Fruit fly (Drosophila melanogaster) whole organism, embryonic: Measurements from ENCODE around the gene rno.

Source experiments
- CG11093 ChIP-seq: fragments of 200-800 bp; sonication (Bioruptor generic); IDR thresholded peaks from 3 replicates; pipeline ENCODE4 v1.3.6; 2022; ENCODE audit warnings: missing biosample characterization, missing genetic modification characterization
- CG11723 ChIP-seq: fragments of 200-800 bp; sonication (Bioruptor generic); optimal IDR thresholded peaks from 2 replicates; lab custom pipeline; 2017; ENCODE audit warnings: missing biosample characterization, mild to moderate bottlenecking, missing genetic modification characterization
- CG13775 ChIP-seq: fragments of 200-800 bp; sonication (Bioruptor generic); optimal IDR thresholded peaks from 3 replicates; lab custom pipeline; 2017; ENCODE audit warnings: missing biosample characterization, mild to moderate bottlenecking, missing genetic modification characterization
- CG13894 ChIP-seq: fragments of 200-800 bp; sonication (Bioruptor generic); optimal IDR thresholded peaks from 3 replicates; lab custom pipeline; 2018; ENCODE audit warnings: missing biosample characterization, mild to moderate bottlenecking, missing genetic modification characterization, moderate library complexity
- CG14710 ChIP-seq: fragments of 200-800 bp; sonication (Bioruptor generic); optimal IDR thresholded peaks from 3 replicates; lab custom pipeline; 2019; ENCODE audit warnings: missing biosample characterization, mild to moderate bottlenecking, missing genetic modification characterization, moderate library complexity
- CG14965 ChIP-seq: fragments of 200-800 bp; sonication (Bioruptor generic); optimal IDR thresholded peaks from 2 replicates; lab custom pipeline; 2016; ENCODE audit warnings: missing biosample characterization, missing genetic modification characterization, borderline replicate concordance
- CG15514 ChIP-seq: fragments of 200-800 bp; sonication (Bioruptor generic); optimal IDR thresholded peaks from 3 replicates; lab custom pipeline; 2017; ENCODE audit warnings: missing biosample characterization, missing genetic modification characterization, mild to moderate bottlenecking, moderate library complexity, missing genetic modification reagents
- CG15601 ChIP-seq: fragments of 200-800 bp; sonication (Bioruptor generic); optimal IDR thresholded peaks from 3 replicates; lab custom pipeline; 2019; ENCODE audit warnings: missing biosample characterization, mild to moderate bottlenecking, missing genetic modification characterization, moderate library complexity
- CG1603 ChIP-seq: fragments of 200-800 bp; sonication (Bioruptor generic); optimal IDR thresholded peaks from 2 replicates; lab custom pipeline; 2019; ENCODE audit warnings: missing biosample characterization, mild to moderate bottlenecking, missing genetic modification characterization, moderate library complexity
- CG16813 ChIP-seq: fragments of 200-800 bp; sonication (Bioruptor generic); IDR thresholded peaks from 3 replicates; pipeline ENCODE4 v1.3.6; 2022; ENCODE audit warnings: missing biosample characterization, missing genetic modification characterization; ENCODE audit not compliant: partially characterized antibody
- CG17186 ChIP-seq: fragments of 200-800 bp; sonication (Bioruptor generic); optimal IDR thresholded peaks from 3 replicates; lab custom pipeline; 2017; ENCODE audit warnings: missing biosample characterization, missing genetic modification reagents, missing genetic modification characterization
- CG17328 ChIP-seq: fragments of 200-800 bp; sonication (Bioruptor generic); IDR thresholded peaks from 2 replicates; pipeline ENCODE4 v1.3.6; 2022; ENCODE audit warnings: missing biosample characterization, missing genetic modification characterization
- CG18599 ChIP-seq: fragments of 200-800 bp; sonication (Bioruptor generic); optimal IDR thresholded peaks from 3 replicates; lab custom pipeline; 2017; ENCODE audit warnings: missing biosample characterization, missing genetic modification characterization, mild to moderate bottlenecking, moderate library complexity, missing genetic modification reagents
- CG2678 ChIP-seq: fragments of 200-800 bp; sonication (Bioruptor generic); optimal IDR thresholded peaks from 3 replicates; lab custom pipeline; 2019; ENCODE audit warnings: missing biosample characterization, mild to moderate bottlenecking, missing genetic modification characterization, moderate library complexity
- CG32532 ChIP-seq: fragments of 200-800 bp; sonication (Bioruptor generic); IDR thresholded peaks from 2 replicates; pipeline ENCODE4 v1.3.6; 2022; ENCODE audit warnings: missing biosample characterization, missing genetic modification characterization
- CG6254 ChIP-seq: fragments of 200-800 bp; sonication (Bioruptor generic); optimal IDR thresholded peaks from 3 replicates; lab custom pipeline; 2017; ENCODE audit warnings: mild to moderate bottlenecking, missing biosample characterization, missing genetic modification reagents, missing genetic modification characterization
- CG6765 ChIP-seq: fragments of 200-800 bp; sonication (Bioruptor generic); optimal IDR thresholded peaks from 3 replicates; lab custom pipeline; 2017; ENCODE audit warnings: missing biosample characterization, mild to moderate bottlenecking, missing genetic modification characterization
- CG7987 ChIP-seq: fragments of 200-800 bp; sonication (Bioruptor generic); optimal IDR thresholded peaks from 2 replicates; lab custom pipeline; 2018; ENCODE audit warnings: missing biosample characterization, mild to moderate bottlenecking, missing genetic modification characterization, moderate library complexity
- CG9437 ChIP-seq: fragments of 200-800 bp; sonication (Bioruptor generic); optimal IDR thresholded peaks from 2 replicates; lab custom pipeline; 2018; ENCODE audit warnings: missing biosample characterization, mild to moderate bottlenecking, missing genetic modification characterization
- CoRest ChIP-seq: fragments of 200-800 bp; sonication (Bioruptor generic); optimal IDR thresholded peaks from 3 replicates; lab custom pipeline; 2018; ENCODE audit warnings: missing biosample characterization, mild to moderate bottlenecking, missing genetic modification characterization, moderate library complexity
- D19A ChIP-seq: fragments of 200-800 bp; optimal IDR thresholded peaks from 3 replicates; lab custom pipeline; 2019; ENCODE audit warnings: missing biosample characterization, mild to moderate bottlenecking, missing genetic modification characterization, moderate library complexity
- Dp ChIP-seq: fragments of 200-800 bp; sonication (Bioruptor generic); optimal IDR thresholded peaks from 2 replicates; lab custom pipeline; 2018; ENCODE audit warnings: missing biosample characterization, mild to moderate bottlenecking, missing genetic modification characterization, moderate library complexity
- E2f2 ChIP-seq: fragments of 200-800 bp; sonication (Bioruptor generic); IDR thresholded peaks from 2 replicates; pipeline ENCODE4 v1.3.6; 2022; ENCODE audit warnings: missing biosample characterization, missing genetic modification characterization
- ERR ChIP-seq: fragments of 200-800 bp; sonication (Bioruptor generic); optimal IDR thresholded peaks from 2 replicates; lab custom pipeline; 2016; ENCODE audit warnings: missing biosample characterization, missing genetic modification characterization
- HLHmδ ChIP-seq: fragments of 200-800 bp; sonication (Bioruptor generic); optimal IDR thresholded peaks from 2 replicates; lab custom pipeline; 2018; ENCODE audit warnings: missing biosample characterization, mild to moderate bottlenecking, missing genetic modification characterization, moderate library complexity
- Myb ChIP-seq: fragments of 200-800 bp; sonication (Bioruptor generic); optimal IDR thresholded peaks from 2 replicates; lab custom pipeline; 2016; ENCODE audit warnings: missing biosample characterization, missing genetic modification characterization
- Oli ChIP-seq: fragments of 200-800 bp; sonication (Bioruptor generic); optimal IDR thresholded peaks from 2 replicates; lab custom pipeline; 2018; ENCODE audit warnings: missing biosample characterization, mild to moderate bottlenecking, missing genetic modification characterization, moderate library complexity
- Spps ChIP-seq: fragments of 200-800 bp; sonication (Bioruptor generic); optimal IDR thresholded peaks from 2 replicates; lab custom pipeline; 2018; ENCODE audit warnings: missing biosample characterization, mild to moderate bottlenecking, missing genetic modification characterization
- amos ChIP-seq: fragments of 200-800 bp; sonication (Bioruptor generic); IDR thresholded peaks from 2 replicates; pipeline ENCODE4 v1.3.6; 2022; ENCODE audit warnings: missing biosample characterization, missing genetic modification characterization; ENCODE audit not compliant: partially characterized antibody
- bab2 ChIP-seq: fragments of 200-800 bp; sonication (Bioruptor generic); optimal IDR thresholded peaks from 2 replicates; lab custom pipeline; 2016; ENCODE audit warnings: missing biosample characterization, missing genetic modification characterization
- bbx ChIP-seq: fragments of 200-800 bp; sonication (Bioruptor generic); IDR thresholded peaks from 2 replicates; pipeline ENCODE4 v1.3.6; 2022; ENCODE audit warnings: missing biosample characterization, missing genetic modification characterization; ENCODE audit not compliant: partially characterized antibody
- da ChIP-seq: fragments of 200-800 bp; sonication (Bioruptor generic); optimal IDR thresholded peaks from 2 replicates; lab custom pipeline; 2016; ENCODE audit warnings: missing biosample characterization, missing genetic modification characterization
- dimm ChIP-seq: fragments of 200-800 bp; sonication (Bioruptor generic); IDR thresholded peaks from 2 replicates; pipeline ENCODE4 v1.3.6; 2022; ENCODE audit warnings: missing biosample characterization, missing genetic modification characterization
- disco-r ChIP-seq: fragments of 200-800 bp; sonication (Bioruptor generic); optimal IDR thresholded peaks from 2 replicates; lab custom pipeline; 2016; ENCODE audit warnings: missing biosample characterization, missing genetic modification characterization
- ham ChIP-seq: fragments of 200-800 bp; sonication (Bioruptor generic); IDR thresholded peaks from 2 replicates; pipeline ENCODE4 v1.3.6; 2022; ENCODE audit warnings: missing biosample characterization, missing genetic modification characterization
- hkb ChIP-seq, 2 experiments: fragments of 200-800 bp in 1 of 2; fragments of >200 bp in 1 of 2; sonication (Bioruptor generic) in 1 of 2; IDR thresholded peaks in 1 of 2; optimal IDR thresholded peaks in 1 of 2; 2 replicates each; pipeline versions ENCODE4 v1.3.6 to Lab custom; 2017 to 2022; ENCODE audit warnings: missing biosample characterization in 1 of 2, missing genetic modification characterization in 1 of 2
- knrl ChIP-seq: fragments of 200-800 bp; sonication (Bioruptor generic); IDR thresholded peaks from 3 replicates; pipeline ENCODE4 v1.3.6; 2022; ENCODE audit warnings: missing biosample characterization, missing genetic modification characterization; ENCODE audit not compliant: partially characterized antibody
- lbe ChIP-seq: fragments of 200-800 bp; sonication (Bioruptor generic); optimal IDR thresholded peaks from 2 replicates; lab custom pipeline; 2016; ENCODE audit warnings: missing biosample characterization, mild to moderate bottlenecking, missing genetic modification characterization
- lmd ChIP-seq: fragments of 200-800 bp; sonication (Bioruptor generic); IDR thresholded peaks from 2 replicates; pipeline ENCODE4 v1.3.6; 2022; ENCODE audit warnings: missing biosample characterization, missing genetic modification characterization
- mld ChIP-seq: fragments of 200-800 bp; sonication (Bioruptor generic); IDR thresholded peaks from 3 replicates; pipeline ENCODE4 v1.3.6; 2022; ENCODE audit warnings: missing biosample characterization, missing genetic modification characterization; ENCODE audit not compliant: partially characterized antibody
- nerfin-2 ChIP-seq: fragments of 200-800 bp; sonication (Bioruptor generic); IDR thresholded peaks from 2 replicates; pipeline ENCODE4 v1.3.6; 2022; ENCODE audit warnings: missing biosample characterization, missing genetic modification characterization; ENCODE audit not compliant: partially characterized antibody
- onecut ChIP-seq: fragments of 200-800 bp; sonication (Bioruptor generic); IDR thresholded peaks from 2 replicates; pipeline ENCODE4 v1.3.6; 2022; ENCODE audit warnings: missing biosample characterization, missing genetic modification characterization
- pnt ChIP-seq: fragments of 200-800 bp; sonication (Bioruptor generic); optimal IDR thresholded peaks from 3 replicates; lab custom pipeline; 2016; ENCODE audit warnings: missing biosample characterization, missing genetic modification characterization
- psq ChIP-seq: fragments of 200-800 bp; sonication (Bioruptor generic); optimal IDR thresholded peaks from 2 replicates; lab custom pipeline; 2017; ENCODE audit warnings: missing biosample characterization, missing genetic modification characterization
- sc ChIP-seq, 3 experiments: fragments of >200 bp in 2 of 3; fragments of 200-800 bp in 1 of 3; sonication (Bioruptor generic) in 1 of 3; optimal IDR thresholded peaks; 2 replicates in 2 of 3; 3 replicates in 1 of 3; lab custom pipeline; 2017; ENCODE audit warnings: mild to moderate bottlenecking in 1 of 3, missing biosample characterization in 1 of 3, missing genetic modification characterization in 1 of 3, missing genetic modification reagents in 1 of 3
- stc ChIP-seq: fragments of 200-800 bp; sonication (Bioruptor generic); IDR thresholded peaks from 2 replicates; pipeline ENCODE4 v1.3.6; 2022; ENCODE audit warnings: missing biosample characterization, missing genetic modification characterization
- trem ChIP-seq: fragments of 200-800 bp; optimal IDR thresholded peaks from 3 replicates; lab custom pipeline; 2019; ENCODE audit warnings: missing biosample characterization, mild to moderate bottlenecking, missing genetic modification characterization, moderate library complexity
- unc-4 ChIP-seq: fragments of 200-800 bp; sonication (Bioruptor generic); IDR thresholded peaks from 2 replicates; pipeline ENCODE4 v1.3.6; 2022; ENCODE audit warnings: missing biosample characterization, missing genetic modification characterization; ENCODE audit not compliant: partially characterized antibody
- vfl ChIP-seq: fragments of 200-800 bp; sonication (Bioruptor generic); optimal IDR thresholded peaks from 2 replicates; lab custom pipeline; 2016; ENCODE audit warnings: missing biosample characterization, missing genetic modification characterization

rno gene

dm6 chr3L:174501-174900, 25.1 kb downstream of the rno start (continued):
- peak; percentile 36 for TF ChIP-seq CG1603 (tag; lab: Kevin White, UChicago)
- TF ChIP-seq CG15601 (tag; lab: Kevin White, UChicago) = no peak
- peak; percentile 64 for TF ChIP-seq CG15514 (GFP tag; lab: Kevin White, UChicago)
- no peak for TF ChIP-seq hkb (optimal IDR thresholded peaks at IDR 0.05; lab: Kevin White, UChicago)
- TF ChIP-seq hkb (GFP tag; IDR thresholded peaks at IDR 0.05; lab: Robert Waterston, UW) = no peak
- TF ChIP-seq psq (GFP tag; lab: Kevin White, UChicago) = no peak
- TF ChIP-seq CG6765 (GFP tag; lab: Kevin White, UChicago) = no peak
- TF ChIP-seq CG18599 (GFP tag; lab: Kevin White, UChicago) = no peak
- TF ChIP-seq bab2 (GFP tag; lab: Kevin White, UChicago) = no peak
- TF ChIP-seq knrl (GFP tag; lab: Robert Waterston, UW) = peak; percentile 86
- peak; percentile 88 for TF ChIP-seq E2f2 (GFP tag; lab: Robert Waterston, UW)
- TF ChIP-seq Oli (tag; lab: Kevin White, UChicago) = no peak
- TF ChIP-seq CG14710 (tag; lab: Kevin White, UChicago) = peak; percentile 35
- no peak for TF ChIP-seq CG14965 (GFP tag; lab: Kevin White, UChicago)
- no peak for TF ChIP-seq dimm (GFP tag; lab: Robert Waterston, UW)
- TF ChIP-seq CG13894 (tag; lab: Kevin White, UChicago) = peak; percentile 19
- no peak for TF ChIP-seq da
- TF ChIP-seq ERR (GFP tag; lab: Kevin White, UChicago) = no peak
- peak; percentile 85 for TF ChIP-seq nerfin-2 (GFP tag; lab: Robert Waterston, UW)
- TF ChIP-seq CG11723 (GFP tag; lab: Kevin White, UChicago) = no peak
- TF ChIP-seq CG9437 (GFP tag; lab: Kevin White, UChicago) = no peak
- no peak for TF ChIP-seq pnt (GFP tag; lab: Kevin White, UChicago)
- peak; percentile 23 for TF ChIP-seq D19A (tag; lab: Kevin White, UChicago)
- peak; percentile 67 for TF ChIP-seq trem
- peak; percentile 89 for TF ChIP-seq amos (GFP tag; lab: Robert Waterston, UW)
- TF ChIP-seq mld (GFP tag; lab: Robert Waterston, UW) = peak; percentile 86
- TF ChIP-seq unc-4 (GFP tag; lab: Robert Waterston, UW) = peak; percentile 93
- peak; percentile 84 for TF ChIP-seq Dp (GFP tag; lab: Kevin White, UChicago)
- no peak for TF ChIP-seq lmd
- TF ChIP-seq CG11093 (GFP tag; lab: Robert Waterston, UW) = no peak
- TF ChIP-seq disco-r (GFP tag; lab: Kevin White, UChicago) = no peak
- no peak for TF ChIP-seq CG7987 (GFP tag; lab: Kevin White, UChicago)
- peak; percentile 14 for TF ChIP-seq CoRest
- TF ChIP-seq CG16813 (GFP tag; lab: Robert Waterston, UW) = peak; percentile 80
- no peak for TF ChIP-seq Spps (tag; lab: Kevin White, UChicago)
- no peak for TF ChIP-seq CG13775 (GFP tag; lab: Kevin White, UChicago)
- TF ChIP-seq bbx (GFP tag; lab: Robert Waterston, UW) = peak; percentile 89
- no peak for TF ChIP-seq HLHmδ
- TF ChIP-seq Myb = peak; percentile 94
- TF ChIP-seq ham (GFP tag; lab: Robert Waterston, UW) = no peak
- TF ChIP-seq onecut (GFP tag; lab: Robert Waterston, UW) = no peak
- no peak for TF ChIP-seq vfl (GFP tag; lab: Kevin White, UChicago)
- TF ChIP-seq sc (optimal IDR thresholded peaks at IDR 0.05; lab: Kevin White, UChicago) = no peak
- no peak for TF ChIP-seq sc (GFP tag; optimal IDR thresholded peaks at IDR 0.05; lab: Kevin White, UChicago)
- TF ChIP-seq CG32532 = no peak
- TF ChIP-seq CG17328 (GFP tag; lab: Robert Waterston, UW) = no peak
- no peak for TF ChIP-seq CG6254 (GFP tag; lab: Kevin White, UChicago)
- peak; percentile 10 for TF ChIP-seq lbe (GFP tag; lab: Kevin White, UChicago)
- TF ChIP-seq CG2678 (tag; lab: Kevin White, UChicago) = no peak
- TF ChIP-seq CG17186 (GFP tag; lab: Kevin White, UChicago) = no peak
- TF ChIP-seq stc = no peak
